Worm (Caenorhabditis elegans) whole organism, L1 larva: ENCODE data around the gene F53A2.1.

ENCODE experiments used
- C04F5.9 ChIP-seq: sonication (generic microtip); optimal IDR thresholded peaks from 2 replicates; lab custom pipeline; 2016; ENCODE audit warnings: missing genetic modification characterization, missing compliant biosample characterization
- C16A3.4 ChIP-seq: fragments of 150-350 bp; optimal IDR thresholded peaks from 2 replicates; lab custom pipeline; 2014; ENCODE audit warnings: missing biosample characterization, missing genetic modification characterization
- F16B12.6 ChIP-seq: fragments of 150-350 bp; optimal IDR thresholded peaks from 2 replicates; lab custom pipeline; 2014; ENCODE audit warnings: missing biosample characterization, missing genetic modification characterization
- Y116A8C.19 ChIP-seq: sonication (generic microtip); optimal IDR thresholded peaks from 2 replicates; lab custom pipeline; 2016; ENCODE audit warnings: missing compliant biosample characterization, missing genetic modification characterization, borderline replicate concordance
- aha-1 ChIP-seq: fragments of 150-350 bp; optimal IDR thresholded peaks from 2 replicates; lab custom pipeline; 2014; ENCODE audit warnings: missing biosample characterization, missing genetic modification characterization
- alr-1 ChIP-seq: fragments of 200-800 bp; sonication (Bioruptor generic); optimal IDR thresholded peaks from 2 replicates; lab custom pipeline; 2018; ENCODE audit warnings: borderline replicate concordance, mild to moderate bottlenecking, missing genetic modification characterization, missing compliant biosample characterization
- aly-2 ChIP-seq: fragments of 150-350 bp; optimal IDR thresholded peaks from 2 replicates; lab custom pipeline; 2014; ENCODE audit warnings: missing biosample characterization, missing genetic modification characterization
- ama-1 ChIP-seq: fragments of 150-350 bp; optimal IDR thresholded peaks from 2 replicates; lab custom pipeline; 2014
- ceh-63 ChIP-seq: fragments of 200-800 bp; sonication (Bioruptor generic); optimal IDR thresholded peaks from 2 replicates; lab custom pipeline; 2018; ENCODE audit warnings: mild to moderate bottlenecking, missing genetic modification characterization, missing compliant biosample characterization
- ceh-8 ChIP-seq: fragments of 200-800 bp; sonication (Bioruptor generic); optimal IDR thresholded peaks from 2 replicates; lab custom pipeline; 2018; ENCODE audit warnings: mild to moderate bottlenecking, missing genetic modification characterization, moderate library complexity, missing compliant biosample characterization
- ceh-82 ChIP-seq, 3 experiments: fragments of 150-350 bp in 1 of 3; sonication (generic microtip) in 2 of 3; optimal IDR thresholded peaks; 2 replicates each; lab custom pipeline; 2014 to 2017; ENCODE audit warnings: missing biosample characterization in 3 of 3, missing genetic modification characterization in 3 of 3
- ceh-88 ChIP-seq: fragments of 200-800 bp; sonication (Bioruptor generic); IDR thresholded peaks from 2 replicates; pipeline ENCODE4 v1.3.6; 2022; ENCODE audit warnings: missing genetic modification characterization, missing compliant biosample characterization
- ceh-90 ChIP-seq: sonication (generic microtip); optimal IDR thresholded peaks from 2 replicates; lab custom pipeline; 2016; ENCODE audit warnings: missing genetic modification characterization, missing compliant biosample characterization
- dpl-1 ChIP-seq, 3 experiments: fragments of 150-350 bp in 2 of 3; sonication (generic microtip) in 1 of 3; optimal IDR thresholded peaks; 2 replicates each; lab custom pipeline; 2014 to 2017; ENCODE audit warnings: missing biosample characterization in 3 of 3, missing genetic modification characterization in 3 of 3, missing genetic modification reagents in 3 of 3
- egl-13 ChIP-seq: sonication (generic microtip); optimal IDR thresholded peaks from 2 replicates; lab custom pipeline; 2016; ENCODE audit warnings: missing genotype, missing genetic modification reagents, missing genetic modification characterization, missing compliant biosample characterization
- elt-2 ChIP-seq: sonication (generic microtip); optimal IDR thresholded peaks from 2 replicates; lab custom pipeline; 2016; ENCODE audit warnings: missing genetic modification characterization, mild to moderate bottlenecking, inconsistent platforms, missing compliant biosample characterization, missing genetic modification reagents
- elt-3 ChIP-seq, 6 experiments: fragments of 150-350 bp in 1 of 6; sonication (generic microtip); optimal IDR thresholded peaks; 2 replicates each; lab custom pipeline; 2017 to 2018; ENCODE audit warnings: missing biosample characterization in 6 of 6, missing genetic modification characterization in 6 of 6, inconsistent platforms in 1 of 6
- fkh-4 ChIP-seq: sonication (generic microtip); optimal IDR thresholded peaks from 2 replicates; lab custom pipeline; 2016; ENCODE audit warnings: missing compliant biosample characterization, missing genetic modification characterization, borderline replicate concordance
- fkh-8 ChIP-seq: sonication (generic microtip); optimal IDR thresholded peaks from 2 replicates; lab custom pipeline; 2016; ENCODE audit warnings: mild to moderate bottlenecking, missing genetic modification characterization, missing compliant biosample characterization
- hlh-17 ChIP-seq: fragments of 200-800 bp; sonication (Bioruptor generic); optimal IDR thresholded peaks from 2 replicates; lab custom pipeline; 2018; ENCODE audit warnings: missing genetic modification characterization, mild to moderate bottlenecking, missing compliant biosample characterization, moderate library complexity, borderline replicate concordance
- hlh-4 ChIP-seq: sonication (generic microtip); optimal IDR thresholded peaks from 2 replicates; lab custom pipeline; 2016; ENCODE audit warnings: mild to moderate bottlenecking, missing genetic modification characterization, missing compliant biosample characterization
- hpl-2 ChIP-seq: fragments of 150-350 bp; optimal IDR thresholded peaks from 2 replicates; lab custom pipeline; 2014; ENCODE audit warnings: missing biosample characterization, missing genetic modification reagents, missing genetic modification characterization
- irx-1 ChIP-seq: sonication (generic microtip); optimal IDR thresholded peaks from 2 replicates; lab custom pipeline; 2016; ENCODE audit warnings: missing genetic modification characterization, missing compliant biosample characterization
- isw-1 ChIP-seq: fragments of 200-800 bp; sonication (Bioruptor generic); IDR thresholded peaks from 2 replicates; pipeline ENCODE4 v1.3.6; 2022; ENCODE audit warnings: missing genetic modification characterization, missing compliant biosample characterization
- lin-13 ChIP-seq: fragments of 150-350 bp; optimal IDR thresholded peaks from 2 replicates; lab custom pipeline; 2014; ENCODE audit warnings: missing biosample characterization, missing genetic modification reagents, missing genetic modification characterization
- lin-35 ChIP-seq, 2 experiments: fragments of 150-350 bp; optimal IDR thresholded peaks; 2 replicates each; lab custom pipeline; 2014; ENCODE audit warnings: missing biosample characterization in 2 of 2, missing genetic modification characterization in 2 of 2, missing genetic modification reagents in 2 of 2
- lin-39 ChIP-seq: fragments of 150-350 bp; optimal IDR thresholded peaks from 2 replicates; lab custom pipeline; 2014; ENCODE audit warnings: missing biosample characterization, missing genetic modification reagents, missing genetic modification characterization
- lir-3 ChIP-seq: sonication (generic microtip); optimal IDR thresholded peaks from 2 replicates; lab custom pipeline; 2016; ENCODE audit warnings: mild to moderate bottlenecking, missing genetic modification characterization, moderate library complexity, missing compliant biosample characterization; ENCODE audit not compliant: poor library complexity
- lsy-2 ChIP-seq, 2 experiments: fragments of 150-350 bp; optimal IDR thresholded peaks; 2 replicates each; lab custom pipeline; 2014; ENCODE audit warnings: missing biosample characterization in 2 of 2, missing genetic modification characterization in 2 of 2
- mdl-1 ChIP-seq, 2 experiments: fragments of 150-350 bp; optimal IDR thresholded peaks; 2 replicates each; lab custom pipeline; 2014 to 2017; ENCODE audit warnings: missing biosample characterization in 2 of 2, missing genetic modification characterization in 2 of 2, inconsistent platforms in 1 of 2
- mef-2 ChIP-seq: fragments of 150-350 bp; optimal IDR thresholded peaks from 2 replicates; lab custom pipeline; 2014; ENCODE audit warnings: missing biosample characterization, missing genetic modification characterization
- nhr-11 ChIP-seq: fragments of 150-350 bp; optimal IDR thresholded peaks from 2 replicates; lab custom pipeline; 2014; ENCODE audit warnings: missing biosample characterization, missing genetic modification characterization
- nhr-12 ChIP-seq: sonication (generic microtip); optimal IDR thresholded peaks from 2 replicates; lab custom pipeline; 2017; ENCODE audit warnings: missing biosample characterization, missing genetic modification characterization
- nhr-237 ChIP-seq: fragments of 150-350 bp; optimal IDR thresholded peaks from 2 replicates; lab custom pipeline; 2014; ENCODE audit warnings: missing biosample characterization, missing genetic modification characterization
- nhr-28 ChIP-seq: fragments of 150-350 bp; optimal IDR thresholded peaks from 2 replicates; lab custom pipeline; 2014; ENCODE audit warnings: missing biosample characterization, missing genetic modification characterization
- nhr-47 ChIP-seq: sonication (generic microtip); optimal IDR thresholded peaks from 2 replicates; lab custom pipeline; 2016; ENCODE audit warnings: mild to moderate bottlenecking, missing genetic modification characterization, moderate library complexity, missing compliant biosample characterization
- nhr-71 ChIP-seq: sonication (generic microtip); optimal IDR thresholded peaks from 2 replicates; lab custom pipeline; 2016; ENCODE audit warnings: mild to moderate bottlenecking, missing genetic modification characterization, moderate library complexity, missing compliant biosample characterization
- nhr-84 ChIP-seq: sonication (generic microtip); optimal IDR thresholded peaks from 2 replicates; lab custom pipeline; 2017; ENCODE audit warnings: missing biosample characterization, missing genetic modification characterization
- nhr-90 ChIP-seq: sonication (generic microtip); optimal IDR thresholded peaks from 2 replicates; lab custom pipeline; 2016; ENCODE audit warnings: mild to moderate bottlenecking, missing genetic modification characterization, missing compliant biosample characterization; ENCODE audit not compliant: poor library complexity
- pax-3 ChIP-seq: fragments of 200-800 bp; sonication (Bioruptor generic); optimal IDR thresholded peaks from 2 replicates; lab custom pipeline; 2018; ENCODE audit warnings: mild to moderate bottlenecking, missing genetic modification characterization, moderate library complexity, missing compliant biosample characterization
- rnt-1 ChIP-seq: sonication (generic microtip); optimal IDR thresholded peaks from 2 replicates; lab custom pipeline; 2016; ENCODE audit warnings: mild to moderate bottlenecking, missing genetic modification characterization, moderate library complexity, missing compliant biosample characterization
- skn-1 ChIP-seq: fragments of 150-350 bp; optimal IDR thresholded peaks from 2 replicates; lab custom pipeline; 2014; ENCODE audit warnings: missing biosample characterization, missing genetic modification characterization
- snpc-4 ChIP-seq: fragments of 150-350 bp; optimal IDR thresholded peaks from 2 replicates; lab custom pipeline; 2014; ENCODE audit warnings: missing biosample characterization, missing genetic modification characterization
- snu-23 ChIP-seq: sonication (generic microtip); optimal IDR thresholded peaks from 2 replicates; lab custom pipeline; 2016; ENCODE audit warnings: missing genetic modification characterization, missing compliant biosample characterization
- sox-4 ChIP-seq: sonication (generic microtip); optimal IDR thresholded peaks from 2 replicates; lab custom pipeline; 2016; ENCODE audit warnings: missing genetic modification characterization, missing compliant biosample characterization
- sptf-1 ChIP-seq: fragments of 150-350 bp; optimal IDR thresholded peaks from 2 replicates; lab custom pipeline; 2014; ENCODE audit warnings: missing biosample characterization, missing genetic modification characterization
- swsn-7 ChIP-seq: sonication (generic microtip); optimal IDR thresholded peaks from 2 replicates; lab custom pipeline; 2016; ENCODE audit warnings: missing genetic modification characterization, missing compliant biosample characterization
- tlp-1 ChIP-seq: fragments of 150-350 bp; optimal IDR thresholded peaks from 2 replicates; lab custom pipeline; 2014; ENCODE audit warnings: missing biosample characterization, missing genetic modification characterization
- unc-130 ChIP-seq: fragments of 150-350 bp; optimal IDR thresholded peaks from 2 replicates; lab custom pipeline; 2017; ENCODE audit warnings: missing biosample characterization, missing genetic modification characterization, inconsistent platforms
- unc-62 ChIP-seq: fragments of 150-350 bp; optimal IDR thresholded peaks from 2 replicates; lab custom pipeline; 2014; ENCODE audit warnings: missing biosample characterization, missing genetic modification reagents, missing genetic modification characterization
- unc-86 ChIP-seq: sonication (generic microtip); optimal IDR thresholded peaks from 2 replicates; lab custom pipeline; 2016; ENCODE audit warnings: missing genetic modification characterization, missing compliant biosample characterization
- unc-98 ChIP-seq: fragments of 200-800 bp; sonication (Bioruptor generic); IDR thresholded peaks from 2 replicates; pipeline ENCODE4 v1.3.6; 2022; ENCODE audit warnings: missing genetic modification characterization, missing compliant biosample characterization
- vab-15 ChIP-seq: sonication (generic microtip); optimal IDR thresholded peaks from 2 replicates; lab custom pipeline; 2017; ENCODE audit warnings: missing genotype, mild to moderate bottlenecking, missing genetic modification characterization, missing compliant biosample characterization
- zip-4 ChIP-seq: fragments of 200-800 bp; sonication (Bioruptor generic); optimal IDR thresholded peaks from 2 replicates; lab custom pipeline; 2018; ENCODE audit warnings: mild to moderate bottlenecking, missing genetic modification characterization, moderate library complexity, missing compliant biosample characterization

F53A2.1 gene

ce11 chrIII:13313788-13314187 is 10.9 kb downstream of the F53A2.1 start, which contains the start of gene Y43F4B.10 (continued):
- TF ChIP-seq swsn-7 (no peak), nhr-11 (tag; lab: Kevin White, UChicago) (no peak), nhr-12 (no peak), aly-2 (tag; lab: Kevin White, UChicago) (no peak), lin-39 (tag; lab: Kevin White, UChicago) (no peak), C04F5.9 (tag; lab: Kevin White, UChicago) (no peak), ceh-63 (no peak), snu-23 (GFP tag; lab: Kevin White, UChicago) (peak; percentile 30), Y116A8C.19 (no peak), C16A3.4 (tag; lab: Kevin White, UChicago) (no peak), lsy-2 (tag; optimal IDR thresholded peaks at IDR 0.05; lab: Kevin White, UChicago) (peak in 1 of 2 experiments; percentile 64), elt-3 (tag; optimal IDR thresholded peaks at IDR 0.05; lab: Kevin White, UChicago) (no peak), nhr-237 (no peak), mdl-1 (tag; optimal IDR thresholded peaks at IDR 0.05; lab: Kevin White, UChicago) (no peak), vab-15 (tag; lab: Kevin White, UChicago) (no peak), dpl-1 (GFP tag; optimal IDR thresholded peaks at IDR 0.05; lab: Kevin White, UChicago) (peak; percentile 42 to 74 (median 51)), unc-130 (tag; lab: Kevin White, UChicago) (no peak), ama-1 (lab: Kevin White, UChicago) (no peak), sox-4 (tag; lab: Kevin White, UChicago) (no peak), lir-3 (tag; lab: Kevin White, UChicago) (no peak), snpc-4 (tag; lab: Kevin White, UChicago) (peak; percentile 2), tlp-1 (no peak), lin-13 (peak; percentile 7), mef-2 (no peak), elt-2 (tag; lab: Kevin White, UChicago) (no peak), unc-62 (GFP tag; lab: Kevin White, UChicago) (no peak), aha-1 (tag; lab: Kevin White, UChicago) (no peak), F16B12.6 (peak; percentile 26), nhr-28 (tag; lab: Kevin White, UChicago) (no peak), fkh-4 (no peak), skn-1 (tag; lab: Kevin White, UChicago) (no peak), hlh-4 (tag; lab: Kevin White, UChicago) (no peak), ceh-90 (tag; lab: Kevin White, UChicago) (no peak), ceh-82 (tag; optimal IDR thresholded peaks at IDR 0.05; lab: Kevin White, UChicago) (peak in 1 of 3 experiments; percentile 10), fkh-8 (tag; lab: Kevin White, UChicago) (no peak), nhr-90 (tag; lab: Kevin White, UChicago) (no peak), ceh-88 (GFP tag; lab: Robert Waterston, UW) (no peak), nhr-84 (tag; lab: Kevin White, UChicago) (no peak), ceh-8 (no peak), hpl-2 (GFP tag; lab: Kevin White, UChicago) (no peak), pax-3 (tag; lab: Kevin White, UChicago) (no peak), alr-1 (tag; lab: Kevin White, UChicago) (no peak), hlh-17 (GFP tag; lab: Kevin White, UChicago) (no peak), nhr-71 (tag; lab: Kevin White, UChicago) (no peak), nhr-47 (tag; lab: Kevin White, UChicago) (peak; percentile 28), irx-1 (tag; lab: Kevin White, UChicago) (no peak), sptf-1 (tag; lab: Kevin White, UChicago) (no peak), isw-1 (no peak), unc-98 (no peak), zip-4 (GFP tag; lab: Kevin White, UChicago) (no peak), unc-86 (no peak), lin-35 (GFP tag; optimal IDR thresholded peaks at IDR 0.05; lab: Kevin White, UChicago) (peak; percentile 50 to 69), egl-13 (tag; lab: Kevin White, UChicago) (no peak), rnt-1 (tag; lab: Kevin White, UChicago) (no peak)
